Worm (Caenorhabditis elegans) whole organism, L1 larva: ENCODE results near the gene K09B11.5.

Source experiments
- C04F5.9 ChIP-seq: sonication (generic microtip); optimal IDR thresholded peaks from 2 replicates; lab custom pipeline; 2016; ENCODE audit warnings: missing genetic modification characterization, missing compliant biosample characterization
- C16A3.4 ChIP-seq: fragments of 150-350 bp; optimal IDR thresholded peaks from 2 replicates; lab custom pipeline; 2014; ENCODE audit warnings: missing biosample characterization, missing genetic modification characterization
- F16B12.6 ChIP-seq: fragments of 150-350 bp; optimal IDR thresholded peaks from 2 replicates; lab custom pipeline; 2014; ENCODE audit warnings: missing biosample characterization, missing genetic modification characterization
- Y116A8C.19 ChIP-seq: sonication (generic microtip); optimal IDR thresholded peaks from 2 replicates; lab custom pipeline; 2016; ENCODE audit warnings: missing compliant biosample characterization, missing genetic modification characterization, borderline replicate concordance
- alr-1 ChIP-seq: fragments of 200-800 bp; sonication (Bioruptor generic); optimal IDR thresholded peaks from 2 replicates; lab custom pipeline; 2018; ENCODE audit warnings: borderline replicate concordance, mild to moderate bottlenecking, missing genetic modification characterization, missing compliant biosample characterization
- aly-2 ChIP-seq: fragments of 150-350 bp; optimal IDR thresholded peaks from 2 replicates; lab custom pipeline; 2014; ENCODE audit warnings: missing biosample characterization, missing genetic modification characterization
- ama-1 ChIP-seq: fragments of 150-350 bp; optimal IDR thresholded peaks from 2 replicates; lab custom pipeline; 2014
- blmp-1 ChIP-seq: fragments of 150-350 bp; optimal IDR thresholded peaks from 2 replicates; lab custom pipeline; 2014; ENCODE audit warnings: missing biosample characterization, missing genetic modification characterization
- ceh-88 ChIP-seq: fragments of 200-800 bp; sonication (Bioruptor generic); IDR thresholded peaks from 2 replicates; pipeline ENCODE4 v1.3.6; 2022; ENCODE audit warnings: missing genetic modification characterization, missing compliant biosample characterization
- ces-1 ChIP-seq: fragments of 150-350 bp; optimal IDR thresholded peaks from 2 replicates; lab custom pipeline; 2014; ENCODE audit warnings: missing biosample characterization, missing genetic modification reagents, missing genetic modification characterization
- dsc-1 ChIP-seq: sonication (generic microtip); optimal IDR thresholded peaks from 2 replicates; lab custom pipeline; 2016; ENCODE audit warnings: mild to moderate bottlenecking, missing genetic modification characterization, missing compliant biosample characterization
- egl-27 ChIP-seq, 2 experiments: fragments of 150-350 bp in 1 of 2; sonication (generic microtip); optimal IDR thresholded peaks; 3 replicates each; lab custom pipeline; 2017 to 2018; ENCODE audit warnings: missing biosample characterization in 2 of 2, missing genetic modification characterization in 2 of 2, missing genetic modification reagents in 2 of 2
- elt-2 ChIP-seq: sonication (generic microtip); optimal IDR thresholded peaks from 2 replicates; lab custom pipeline; 2016; ENCODE audit warnings: missing genetic modification characterization, mild to moderate bottlenecking, inconsistent platforms, missing compliant biosample characterization, missing genetic modification reagents
- elt-3 ChIP-seq, 6 experiments: fragments of 150-350 bp in 1 of 6; sonication (generic microtip); optimal IDR thresholded peaks; 2 replicates each; lab custom pipeline; 2017 to 2018; ENCODE audit warnings: missing biosample characterization in 6 of 6, missing genetic modification characterization in 6 of 6, inconsistent platforms in 1 of 6
- grh-1 ChIP-seq: fragments of 200-800 bp; sonication (Bioruptor generic); IDR thresholded peaks from 2 replicates; pipeline ENCODE4 v1.3.6; 2022; ENCODE audit warnings: missing genetic modification reagents, missing genetic modification characterization, missing compliant biosample characterization
- hlh-17 ChIP-seq: fragments of 200-800 bp; sonication (Bioruptor generic); optimal IDR thresholded peaks from 2 replicates; lab custom pipeline; 2018; ENCODE audit warnings: missing genetic modification characterization, mild to moderate bottlenecking, missing compliant biosample characterization, moderate library complexity, borderline replicate concordance
- irx-1 ChIP-seq: sonication (generic microtip); optimal IDR thresholded peaks from 2 replicates; lab custom pipeline; 2016; ENCODE audit warnings: missing genetic modification characterization, missing compliant biosample characterization
- lin-14 ChIP-seq: fragments of 200-800 bp; sonication (Bioruptor generic); optimal IDR thresholded peaks from 2 replicates; lab custom pipeline; 2018; ENCODE audit warnings: mild to moderate bottlenecking, missing genetic modification characterization, moderate library complexity, missing compliant biosample characterization
- mab-9 ChIP-seq: fragments of 200-800 bp; sonication (Bioruptor generic); IDR thresholded peaks from 2 replicates; pipeline ENCODE4 v1.3.6; 2022; ENCODE audit warnings: missing genetic modification reagents, missing genetic modification characterization, missing compliant biosample characterization
- mdl-1 ChIP-seq, 2 experiments: fragments of 150-350 bp; optimal IDR thresholded peaks; 2 replicates each; lab custom pipeline; 2014 to 2017; ENCODE audit warnings: missing biosample characterization in 2 of 2, missing genetic modification characterization in 2 of 2, inconsistent platforms in 1 of 2
- mep-1 ChIP-seq: fragments of 150-350 bp; optimal IDR thresholded peaks from 2 replicates; lab custom pipeline; 2014; ENCODE audit warnings: missing biosample characterization, missing genetic modification characterization
- nhr-12 ChIP-seq: sonication (generic microtip); optimal IDR thresholded peaks from 2 replicates; lab custom pipeline; 2017; ENCODE audit warnings: missing biosample characterization, missing genetic modification characterization
- nhr-20 ChIP-seq: sonication (generic microtip); optimal IDR thresholded peaks from 2 replicates; lab custom pipeline; 2016; ENCODE audit warnings: mild to moderate bottlenecking, missing genetic modification characterization, missing compliant biosample characterization
- nhr-237 ChIP-seq: fragments of 150-350 bp; optimal IDR thresholded peaks from 2 replicates; lab custom pipeline; 2014; ENCODE audit warnings: missing biosample characterization, missing genetic modification characterization
- nhr-47 ChIP-seq: sonication (generic microtip); optimal IDR thresholded peaks from 2 replicates; lab custom pipeline; 2016; ENCODE audit warnings: mild to moderate bottlenecking, missing genetic modification characterization, moderate library complexity, missing compliant biosample characterization
- nhr-71 ChIP-seq: sonication (generic microtip); optimal IDR thresholded peaks from 2 replicates; lab custom pipeline; 2016; ENCODE audit warnings: mild to moderate bottlenecking, missing genetic modification characterization, moderate library complexity, missing compliant biosample characterization
- nhr-84 ChIP-seq: sonication (generic microtip); optimal IDR thresholded peaks from 2 replicates; lab custom pipeline; 2017; ENCODE audit warnings: missing biosample characterization, missing genetic modification characterization
- nhr-85 ChIP-seq: sonication (generic microtip); peaks from one replicate; lab custom pipeline; 2016; ENCODE audit warnings: missing genetic modification characterization, inconsistent platforms, missing compliant biosample characterization
- nhr-90 ChIP-seq: sonication (generic microtip); optimal IDR thresholded peaks from 2 replicates; lab custom pipeline; 2016; ENCODE audit warnings: mild to moderate bottlenecking, missing genetic modification characterization, missing compliant biosample characterization; ENCODE audit not compliant: poor library complexity
- pax-3 ChIP-seq: fragments of 200-800 bp; sonication (Bioruptor generic); optimal IDR thresholded peaks from 2 replicates; lab custom pipeline; 2018; ENCODE audit warnings: mild to moderate bottlenecking, missing genetic modification characterization, moderate library complexity, missing compliant biosample characterization
- rnt-1 ChIP-seq: sonication (generic microtip); optimal IDR thresholded peaks from 2 replicates; lab custom pipeline; 2016; ENCODE audit warnings: mild to moderate bottlenecking, missing genetic modification characterization, moderate library complexity, missing compliant biosample characterization
- skn-1 ChIP-seq: fragments of 150-350 bp; optimal IDR thresholded peaks from 2 replicates; lab custom pipeline; 2014; ENCODE audit warnings: missing biosample characterization, missing genetic modification characterization
- snu-23 ChIP-seq: sonication (generic microtip); optimal IDR thresholded peaks from 2 replicates; lab custom pipeline; 2016; ENCODE audit warnings: missing genetic modification characterization, missing compliant biosample characterization
- tbx-2 ChIP-seq: sonication (generic microtip); optimal IDR thresholded peaks from 2 replicates; lab custom pipeline; 2016; ENCODE audit warnings: missing genetic modification characterization, missing compliant biosample characterization
- unc-30 ChIP-seq: sonication (generic microtip); optimal IDR thresholded peaks from 2 replicates; lab custom pipeline; 2017; ENCODE audit warnings: missing biosample characterization, missing genetic modification characterization
- unc-62 ChIP-seq: fragments of 150-350 bp; optimal IDR thresholded peaks from 2 replicates; lab custom pipeline; 2014; ENCODE audit warnings: missing biosample characterization, missing genetic modification reagents, missing genetic modification characterization
- vab-15 ChIP-seq: sonication (generic microtip); optimal IDR thresholded peaks from 2 replicates; lab custom pipeline; 2017; ENCODE audit warnings: missing genotype, mild to moderate bottlenecking, missing genetic modification characterization, missing compliant biosample characterization
- xbp-1 ChIP-seq: sonication (generic microtip); optimal IDR thresholded peaks from 2 replicates; lab custom pipeline; 2016; ENCODE audit warnings: missing genetic modification characterization, missing compliant biosample characterization

The K09B11.5 gene

DNA sequence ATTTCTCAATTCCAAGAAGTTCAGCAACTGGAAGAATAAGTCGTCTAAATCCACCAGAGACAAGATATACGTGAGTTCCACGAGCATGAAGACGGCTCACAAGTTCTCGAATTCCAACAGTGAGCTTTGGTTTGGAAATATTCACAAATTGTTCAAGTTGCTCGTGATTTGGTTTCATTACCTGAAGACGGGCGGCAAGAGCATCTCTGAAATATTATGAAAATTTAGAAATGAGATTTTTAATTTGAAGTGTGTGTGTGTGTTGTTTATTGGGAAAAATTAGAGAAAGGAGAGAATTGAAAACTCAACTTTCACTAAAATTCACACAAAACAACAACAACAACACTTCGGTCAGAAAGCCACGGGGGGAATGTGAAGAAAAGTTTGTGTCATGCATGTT lies 43.0 kb downstream of the K09B11.5 start:
- TF ChIP-seq nhr-47 (tag; lab: Kevin White, UChicago) (peak; percentile 0), mdl-1 (tag; optimal IDR thresholded peaks at IDR 0.05; lab: Kevin White, UChicago) (no peak), skn-1 (tag; lab: Kevin White, UChicago) (no peak)

DNA sequence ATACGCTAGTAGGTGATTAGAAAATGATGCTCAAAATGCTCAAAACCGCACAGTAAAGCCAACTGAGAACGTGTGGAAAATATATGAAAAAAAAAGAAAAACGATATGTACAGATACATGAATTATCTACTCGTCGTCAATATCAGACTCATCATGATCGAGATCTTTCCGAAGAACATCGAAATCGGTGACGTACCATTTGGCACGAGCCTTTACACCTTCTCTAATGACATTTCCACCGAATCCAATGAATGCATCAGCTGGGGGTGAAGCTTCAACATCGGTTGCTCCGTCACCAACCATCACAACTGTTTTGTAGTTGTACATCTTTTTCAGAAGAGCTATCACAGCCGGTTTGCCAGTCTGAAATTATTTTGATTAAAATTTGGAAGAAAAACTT lies 44.6 kb downstream of the K09B11.5 start:
- TF ChIP-seq ama-1 (lab: Kevin White, UChicago) = no peak
- no peak for TF ChIP-seq xbp-1
- no peak for TF ChIP-seq Y116A8C.19
- no peak for TF ChIP-seq lin-14

DNA sequence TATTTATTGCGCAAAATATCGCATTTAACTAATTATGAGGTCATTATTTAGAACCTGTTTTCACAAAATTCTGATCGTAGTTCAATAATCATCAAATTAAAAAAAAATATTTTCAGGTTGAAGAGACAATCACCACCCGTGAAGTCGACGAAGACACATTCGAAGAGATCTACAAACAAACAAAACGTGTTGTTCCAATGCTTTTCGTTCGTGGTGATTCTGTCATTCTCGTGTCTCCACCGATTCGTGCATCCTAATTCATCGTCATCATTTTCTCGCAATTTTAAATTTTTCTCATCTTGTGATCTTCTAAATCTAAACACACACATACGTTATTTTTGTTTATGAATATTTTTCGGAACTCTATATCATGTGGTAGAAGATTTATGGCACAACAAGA lies 45.0 kb downstream of the K09B11.5 start:
- peak; percentile 47 for TF ChIP-seq aly-2 (tag; lab: Kevin White, UChicago)
- no peak for TF ChIP-seq grh-1 (GFP tag; lab: Robert Waterston, UW)
- peak; percentile 42 for TF ChIP-seq nhr-71
- no peak for TF ChIP-seq nhr-237 (tag; lab: Kevin White, UChicago)
- TF ChIP-seq tbx-2 (tag; lab: Kevin White, UChicago) = peak; percentile 12
- peak; percentile 16 for TF ChIP-seq nhr-47 (tag; lab: Kevin White, UChicago)
- no peak for TF ChIP-seq nhr-84
- no peak for TF ChIP-seq unc-62
- TF ChIP-seq snu-23 (GFP tag; lab: Kevin White, UChicago) = peak; percentile 17
- peak; percentile 65 for TF ChIP-seq nhr-85 (tag; lab: Kevin White, UChicago)
- TF ChIP-seq nhr-90 (tag; lab: Kevin White, UChicago) = peak; percentile 30
- no peak for TF ChIP-seq mep-1 (tag; lab: Kevin White, UChicago)
- TF ChIP-seq hlh-17 = no peak
- TF ChIP-seq F16B12.6 = no peak
- TF ChIP-seq ceh-88 (GFP tag; lab: Robert Waterston, UW) = no peak
- no peak for TF ChIP-seq mab-9 (GFP tag; lab: Robert Waterston, UW)
- TF ChIP-seq C16A3.4 (tag; lab: Kevin White, UChicago) = no peak
- no peak for TF ChIP-seq elt-3 (tag; optimal IDR thresholded peaks at IDR 0.05; lab: Kevin White, UChicago)
- no peak for TF ChIP-seq elt-2 (tag; lab: Kevin White, UChicago)
- no peak for TF ChIP-seq nhr-12 (tag; lab: Kevin White, UChicago)
- peak; percentile 3 for TF ChIP-seq nhr-20 (tag; lab: Kevin White, UChicago)
- no peak for TF ChIP-seq irx-1 (tag; lab: Kevin White, UChicago)
- TF ChIP-seq pax-3 (tag; lab: Kevin White, UChicago) = no peak

DNA sequence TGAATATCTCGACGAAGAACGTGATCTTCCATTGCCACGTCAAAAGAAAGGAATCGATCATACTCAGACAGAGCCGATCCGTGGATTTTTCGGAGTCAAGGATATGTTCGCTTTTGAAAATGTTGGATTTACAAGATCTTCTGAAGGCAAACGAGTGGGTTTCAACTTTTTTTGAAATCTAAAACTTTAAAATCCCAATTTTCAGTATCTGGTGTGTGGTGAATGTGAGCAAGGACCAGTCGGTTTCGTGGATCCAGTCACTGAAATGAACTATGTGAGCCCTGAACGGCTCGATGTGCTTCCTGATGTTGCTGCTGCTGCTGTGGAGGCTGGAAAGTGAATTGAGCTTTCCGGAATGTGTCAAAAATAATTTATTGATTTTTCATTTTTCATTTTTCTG lies 46.9 kb downstream of the K09B11.5 start, which contains the start of gene lsm-3:
Gene lsm-3, plus strand, starts transcription at position 301 of the 400 bp plus-strand sequence.
- TF ChIP-seq ces-1 (GFP tag; lab: Kevin White, UChicago) = no peak
- TF ChIP-seq blmp-1 (tag; lab: Kevin White, UChicago) = no peak
- TF ChIP-seq pax-3 (tag; lab: Kevin White, UChicago) = no peak
- TF ChIP-seq tbx-2 (tag; lab: Kevin White, UChicago) = no peak
- TF ChIP-seq alr-1 (tag; lab: Kevin White, UChicago) = no peak
- TF ChIP-seq vab-15 (tag; lab: Kevin White, UChicago) = no peak
- TF ChIP-seq rnt-1 (tag; lab: Kevin White, UChicago) = no peak
- TF ChIP-seq dsc-1 = no peak
- no peak for TF ChIP-seq unc-30 (tag; lab: Kevin White, UChicago)
- no peak for TF ChIP-seq aly-2 (tag; lab: Kevin White, UChicago)
- no peak for TF ChIP-seq egl-27 (tag; optimal IDR thresholded peaks at IDR 0.05; lab: Kevin White, UChicago)
- no peak for TF ChIP-seq C04F5.9
